Fruit fly (Drosophila melanogaster) whole organism, embryonic: ENCODE measurements around the gene CG10730.
A peak's percentile ranks its signal among the peaks of the same experiment; 100 is the strongest.

Experiments
- Ada2b ChIP-seq: fragments of 200-800 bp; sonication (Bioruptor generic); IDR thresholded peaks from 2 replicates; pipeline ENCODE4 v1.3.6; 2022; ENCODE audit warnings: missing biosample characterization, missing genetic modification characterization
- B-H2 ChIP-seq: fragments of 200-800 bp; sonication (Bioruptor generic); optimal IDR thresholded peaks from 2 replicates; lab custom pipeline; 2018; ENCODE audit warnings: missing biosample characterization, mild to moderate bottlenecking, missing genetic modification characterization
- CG10321 ChIP-seq: fragments of 200-800 bp; sonication (Bioruptor generic); IDR thresholded peaks from 2 replicates; pipeline ENCODE4 v1.3.6; 2022; ENCODE audit warnings: missing biosample characterization, missing genetic modification characterization
- CG10462 ChIP-seq: fragments of 200-800 bp; sonication (Bioruptor generic); optimal IDR thresholded peaks from 2 replicates; lab custom pipeline; 2016; ENCODE audit warnings: missing biosample characterization, missing genetic modification characterization
- CG12391 ChIP-seq: fragments of 200-800 bp; sonication (Bioruptor generic); optimal IDR thresholded peaks from 3 replicates; lab custom pipeline; 2018; ENCODE audit warnings: missing biosample characterization, mild to moderate bottlenecking, missing genetic modification characterization, moderate library complexity
- CG12769 ChIP-seq: fragments of 200-800 bp; sonication (Bioruptor generic); optimal IDR thresholded peaks from 2 replicates; lab custom pipeline; 2019; ENCODE audit warnings: missing biosample characterization, mild to moderate bottlenecking, missing genetic modification characterization, moderate library complexity
- CG14965 ChIP-seq: fragments of 200-800 bp; sonication (Bioruptor generic); optimal IDR thresholded peaks from 2 replicates; lab custom pipeline; 2016; ENCODE audit warnings: missing biosample characterization, missing genetic modification characterization, borderline replicate concordance
- CG15011 ChIP-seq: fragments of 200-800 bp; sonication (Bioruptor generic); optimal IDR thresholded peaks from 3 replicates; lab custom pipeline; 2018; ENCODE audit warnings: missing biosample characterization, mild to moderate bottlenecking, missing genetic modification characterization
- CG15073 ChIP-seq: fragments of 200-800 bp; sonication (Bioruptor generic); optimal IDR thresholded peaks from 2 replicates; lab custom pipeline; 2016; ENCODE audit warnings: missing biosample characterization, missing genetic modification characterization
- CG16779 ChIP-seq: fragments of 200-800 bp; sonication (Bioruptor generic); IDR thresholded peaks from 2 replicates; pipeline ENCODE4 v1.3.6; 2022; ENCODE audit warnings: missing biosample characterization, missing genetic modification characterization
- CG17912 ChIP-seq: fragments of 200-800 bp; sonication (Bioruptor generic); optimal IDR thresholded peaks from 2 replicates; lab custom pipeline; 2018; ENCODE audit warnings: missing biosample characterization, mild to moderate bottlenecking, missing genetic modification characterization
- CG2712 ChIP-seq: fragments of 200-800 bp; optimal IDR thresholded peaks from 3 replicates; lab custom pipeline; 2019; ENCODE audit warnings: missing biosample characterization, mild to moderate bottlenecking, missing genetic modification characterization, moderate library complexity
- CG2889 ChIP-seq: fragments of 200-800 bp; sonication (Bioruptor generic); IDR thresholded peaks from 3 replicates; pipeline ENCODE4 v1.3.6; 2022; ENCODE audit warnings: missing biosample characterization, missing genetic modification characterization
- CG30020 ChIP-seq: fragments of 200-800 bp; optimal IDR thresholded peaks from 2 replicates; lab custom pipeline; 2019; ENCODE audit warnings: missing biosample characterization, mild to moderate bottlenecking, missing genetic modification characterization, moderate library complexity
- CG4360 ChIP-seq: fragments of 200-800 bp; sonication (Bioruptor generic); IDR thresholded peaks from 2 replicates; pipeline ENCODE4 v1.3.6; 2022; ENCODE audit warnings: missing biosample characterization, missing genetic modification characterization
- CG7357 ChIP-seq: fragments of 200-800 bp; sonication (Bioruptor generic); IDR thresholded peaks from 3 replicates; pipeline ENCODE4 v1.3.6; 2022; ENCODE audit warnings: missing biosample characterization, missing genetic modification characterization
- CG8478 ChIP-seq: fragments of >200 bp; optimal IDR thresholded peaks from 2 replicates; lab custom pipeline; 2018
- CG8765 ChIP-seq: fragments of 200-800 bp; sonication (Bioruptor generic); IDR thresholded peaks from 2 replicates; pipeline ENCODE4 v1.3.6; 2022; ENCODE audit warnings: missing biosample characterization, missing genetic modification characterization
- CG8924 ChIP-seq: fragments of 200-800 bp; optimal IDR thresholded peaks from 3 replicates; lab custom pipeline; 2019; ENCODE audit warnings: missing biosample characterization, mild to moderate bottlenecking, missing genetic modification characterization, moderate library complexity
- CG9932 ChIP-seq: fragments of 200-800 bp; sonication (Bioruptor generic); IDR thresholded peaks from 2 replicates; pipeline ENCODE4 v1.3.6; 2022; ENCODE audit warnings: missing biosample characterization, missing genetic modification characterization
- Ets97D ChIP-seq: fragments of 200-800 bp; sonication (Bioruptor generic); optimal IDR thresholded peaks from 3 replicates; lab custom pipeline; 2016; ENCODE audit warnings: missing biosample characterization, missing genetic modification characterization
- Fer3 ChIP-seq: fragments of 200-800 bp; sonication (Bioruptor generic); optimal IDR thresholded peaks from 2 replicates; lab custom pipeline; 2018; ENCODE audit warnings: missing biosample characterization, mild to moderate bottlenecking, missing genetic modification characterization, moderate library complexity
- HmgD ChIP-seq: fragments of 200-800 bp; sonication (Bioruptor generic); optimal IDR thresholded peaks from 3 replicates; lab custom pipeline; 2016; ENCODE audit warnings: missing biosample characterization, missing genetic modification characterization
- Hmr ChIP-seq: fragments of 200-800 bp; sonication (Bioruptor generic); optimal IDR thresholded peaks from 3 replicates; lab custom pipeline; 2017; ENCODE audit warnings: mild to moderate bottlenecking, missing biosample characterization, missing genetic modification reagents, missing genetic modification characterization
- Hr51 ChIP-seq, 2 experiments: fragments of 200-800 bp; sonication (Bioruptor generic); optimal IDR thresholded peaks; 2 replicates in 1 of 2; 3 replicates in 1 of 2; lab custom pipeline; 2016 to 2018; ENCODE audit warnings: missing biosample characterization in 2 of 2, missing genetic modification characterization in 2 of 2, mild to moderate bottlenecking in 1 of 2, moderate library complexity in 1 of 2
- Lim3 ChIP-seq: fragments of 200-800 bp; sonication (Bioruptor generic); IDR thresholded peaks from 2 replicates; pipeline ENCODE4 v1.3.6; 2022; ENCODE audit warnings: missing biosample characterization, missing genetic modification characterization
- MBD-R2 ChIP-seq: fragments of 200-800 bp; sonication (Bioruptor generic); IDR thresholded peaks from 2 replicates; pipeline ENCODE4 v1.3.6; 2022; ENCODE audit warnings: missing biosample characterization, missing genetic modification characterization
- Neu2 ChIP-seq: fragments of 200-800 bp; sonication (Bioruptor generic); optimal IDR thresholded peaks from 3 replicates; lab custom pipeline; 2016; ENCODE audit warnings: missing biosample characterization, missing genetic modification characterization, borderline replicate concordance
- Oaz ChIP-seq: fragments of 200-800 bp; sonication (Bioruptor generic); IDR thresholded peaks from 2 replicates; pipeline ENCODE4 v1.3.6; 2022; ENCODE audit warnings: missing biosample characterization, missing genetic modification characterization
- Pdp1 ChIP-seq, 2 experiments: fragments of 200-800 bp; sonication (Bioruptor generic); optimal IDR thresholded peaks; 3 replicates each; lab custom pipeline; 2016; ENCODE audit warnings: missing biosample characterization in 2 of 2, missing genetic modification characterization in 2 of 2, mild to moderate bottlenecking in 1 of 2, moderate library complexity in 1 of 2
- TFAM ChIP-seq: fragments of 200-800 bp; sonication (Bioruptor generic); optimal IDR thresholded peaks from 2 replicates; lab custom pipeline; 2017; ENCODE audit warnings: missing biosample characterization, missing genetic modification characterization, inconsistent platforms
- amos ChIP-seq: fragments of 200-800 bp; sonication (Bioruptor generic); IDR thresholded peaks from 2 replicates; pipeline ENCODE4 v1.3.6; 2022; ENCODE audit warnings: missing biosample characterization, missing genetic modification characterization; ENCODE audit not compliant: partially characterized antibody
- ash1 ChIP-seq: fragments of 200-800 bp; sonication (Bioruptor generic); optimal IDR thresholded peaks from 2 replicates; lab custom pipeline; 2018; ENCODE audit warnings: missing biosample characterization, mild to moderate bottlenecking, missing genetic modification characterization
- cad ChIP-seq: fragments of >200 bp; optimal IDR thresholded peaks from 2 replicates; lab custom pipeline; 2017; ENCODE audit warnings: missing biosample characterization, missing genetic modification characterization
- chn ChIP-seq: fragments of 200-800 bp; sonication (Bioruptor generic); optimal IDR thresholded peaks from 2 replicates; lab custom pipeline; 2016; ENCODE audit warnings: missing biosample characterization, missing genetic modification characterization
- corto ChIP-seq: fragments of 200-800 bp; sonication (Bioruptor generic); optimal IDR thresholded peaks from 2 replicates; lab custom pipeline; 2016; ENCODE audit warnings: missing biosample characterization, mild to moderate bottlenecking, missing genetic modification characterization, moderate library complexity
- cwo ChIP-seq: fragments of 200-800 bp; sonication (Bioruptor generic); optimal IDR thresholded peaks from 3 replicates; lab custom pipeline; 2017; ENCODE audit warnings: missing biosample characterization, missing genetic modification characterization, mild to moderate bottlenecking, moderate library complexity, missing genetic modification reagents
- dimm ChIP-seq: fragments of 200-800 bp; sonication (Bioruptor generic); IDR thresholded peaks from 2 replicates; pipeline ENCODE4 v1.3.6; 2022; ENCODE audit warnings: missing biosample characterization, missing genetic modification characterization
- gro ChIP-seq: fragments of 200-800 bp; sonication (Bioruptor generic); optimal IDR thresholded peaks from 2 replicates; lab custom pipeline; 2016; ENCODE audit warnings: missing biosample characterization, missing genetic modification characterization
- gsb ChIP-seq: fragments of 200-800 bp; sonication (Bioruptor generic); IDR thresholded peaks from 2 replicates; pipeline ENCODE4 v1.3.6; 2022; ENCODE audit warnings: missing biosample characterization, missing genetic modification characterization
- gt ChIP-seq: fragments of 200-800 bp; sonication (Bioruptor generic); IDR thresholded peaks from 2 replicates; pipeline ENCODE4 v1.3.6; 2022; ENCODE audit warnings: missing biosample characterization, missing genetic modification characterization
- hkb ChIP-seq, 2 experiments: fragments of 200-800 bp in 1 of 2; fragments of >200 bp in 1 of 2; sonication (Bioruptor generic) in 1 of 2; IDR thresholded peaks in 1 of 2; optimal IDR thresholded peaks in 1 of 2; 2 replicates each; pipeline versions ENCODE4 v1.3.6 to Lab custom; 2017 to 2022; ENCODE audit warnings: missing biosample characterization in 1 of 2, missing genetic modification characterization in 1 of 2
- ind ChIP-seq: fragments of 200-800 bp; sonication (Bioruptor generic); optimal IDR thresholded peaks from 3 replicates; lab custom pipeline; 2016; ENCODE audit warnings: missing biosample characterization, missing genetic modification characterization
- lmd ChIP-seq: fragments of 200-800 bp; sonication (Bioruptor generic); IDR thresholded peaks from 2 replicates; pipeline ENCODE4 v1.3.6; 2022; ENCODE audit warnings: missing biosample characterization, missing genetic modification characterization
- ranshi ChIP-seq: fragments of 200-800 bp; sonication (Bioruptor generic); IDR thresholded peaks from 2 replicates; pipeline ENCODE4 v1.3.6; 2022; ENCODE audit warnings: missing biosample characterization, missing genetic modification characterization
- row ChIP-seq: fragments of 200-800 bp; sonication (Bioruptor generic); IDR thresholded peaks from 3 replicates; pipeline ENCODE4 v1.3.6; 2022; ENCODE audit warnings: missing biosample characterization, missing genetic modification characterization
- sna ChIP-seq: fragments of 200-800 bp; sonication (Bioruptor generic); IDR thresholded peaks from 2 replicates; pipeline ENCODE4 v1.3.6; 2022; ENCODE audit warnings: missing biosample characterization, missing genetic modification characterization; ENCODE audit not compliant: partially characterized antibody
- so ChIP-seq: fragments of 200-800 bp; sonication (Bioruptor generic); IDR thresholded peaks from 3 replicates; pipeline ENCODE4 v1.3.6; 2022; ENCODE audit warnings: missing biosample characterization, missing genetic modification characterization
- stwl ChIP-seq: fragments of 200-800 bp; sonication (Bioruptor generic); optimal IDR thresholded peaks from 3 replicates; lab custom pipeline; 2018; ENCODE audit warnings: missing biosample characterization, mild to moderate bottlenecking, missing genetic modification characterization, moderate library complexity
- zfh1 ChIP-seq: fragments of 200-800 bp; sonication (Bioruptor generic); IDR thresholded peaks from 3 replicates; pipeline ENCODE4 v1.3.6; 2022; ENCODE audit warnings: missing biosample characterization, missing genetic modification characterization

CG10730 gene

DNA sequence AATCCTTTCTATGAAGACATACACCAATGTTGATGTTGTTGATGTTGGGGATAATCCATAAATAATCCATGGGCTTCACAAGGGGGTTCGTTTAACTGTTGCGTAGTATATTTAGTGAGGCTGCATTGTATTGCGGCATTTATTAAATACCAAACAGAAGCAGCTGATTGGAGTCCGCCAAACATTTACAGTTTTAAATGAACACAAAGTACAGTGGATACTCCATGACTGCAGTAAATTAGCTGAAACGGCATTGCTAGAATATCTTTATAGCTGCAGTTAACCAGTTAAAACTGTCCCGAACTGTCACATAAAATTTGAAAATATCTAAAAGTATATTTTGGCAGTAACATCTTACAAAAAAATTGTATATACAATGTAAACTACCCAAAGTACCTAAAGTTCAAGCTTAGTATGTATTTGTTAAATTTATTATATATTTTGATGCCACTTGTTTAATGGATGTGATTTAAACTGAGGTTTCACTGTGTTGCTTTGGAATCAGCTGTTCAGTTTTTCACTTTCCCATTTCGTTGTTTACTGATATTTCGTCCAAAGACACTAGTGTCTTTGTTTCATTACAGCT lies 19.2 kb upstream of the CG10730 start, which contains the start of the genes CG10747 and Pyroxd1:
TSS of gene CG10747 (minus strand) at position 255 of the 586 bp plus-strand sequence.
TSS of gene Pyroxd1 (plus strand) at position 342 of the 586 bp plus-strand sequence.
- TF ChIP-seq CG2712 (tag; lab: Kevin White, UChicago) = peak; percentile 97
- TF ChIP-seq CG15011 = peak; percentile 93
- no peak for TF ChIP-seq hkb (optimal IDR thresholded peaks at IDR 0.05; lab: Kevin White, UChicago)
- peak; percentile 96 for TF ChIP-seq hkb (GFP tag; IDR thresholded peaks at IDR 0.05; lab: Robert Waterston, UW)
- TF ChIP-seq amos (GFP tag; lab: Robert Waterston, UW) = no peak; the same call in 1 of the 2 replicates
- peak; percentile 98 for TF ChIP-seq CG8924
- TF ChIP-seq Hmr (GFP tag; lab: Kevin White, UChicago) = peak; percentile 97
- peak; percentile 94 for TF ChIP-seq CG8765 (GFP tag; lab: Robert Waterston, UW)
- peak; percentile 62 for TF ChIP-seq CG14965 (GFP tag; lab: Kevin White, UChicago)
- TF ChIP-seq MBD-R2 (GFP tag; lab: Robert Waterston, UW) = peak; percentile 85
- TF ChIP-seq corto (GFP tag; lab: Kevin White, UChicago) = peak; percentile 89
- peak; percentile 86 for TF ChIP-seq CG15073 (GFP tag; lab: Kevin White, UChicago)
- TF ChIP-seq ind (GFP tag; lab: Kevin White, UChicago) = peak; percentile 97
- TF ChIP-seq so (GFP tag; lab: Robert Waterston, UW) = peak; percentile 96
- peak; percentile 98 for TF ChIP-seq lmd
- peak; percentile 94 for TF ChIP-seq Ada2b (GFP tag; lab: Robert Waterston, UW)
- peak; percentile 66 for TF ChIP-seq Neu2 (GFP tag; lab: Kevin White, UChicago)
- peak; percentile 92 for TF ChIP-seq gsb
- TF ChIP-seq TFAM (GFP tag; lab: Kevin White, UChicago) = peak; percentile 56
- TF ChIP-seq Lim3 (GFP tag; lab: Robert Waterston, UW) = peak; percentile 85
- TF ChIP-seq B-H2 (GFP tag; lab: Kevin White, UChicago) = peak; percentile 98
- peak; percentile 96 for TF ChIP-seq CG10462 (GFP tag; lab: Kevin White, UChicago)
- peak; percentile 96 for TF ChIP-seq Fer3 (tag; lab: Kevin White, UChicago)
- TF ChIP-seq Ets97D (GFP tag; lab: Kevin White, UChicago) = peak; percentile 87
- TF ChIP-seq CG4360 (GFP tag; lab: Robert Waterston, UW) = peak; percentile 35; the same call in 1 of the 2 replicates
- peak; percentile 88 for TF ChIP-seq CG7357
- peak; percentile 93 to 96 for TF ChIP-seq Pdp1 (GFP tag; optimal IDR thresholded peaks at IDR 0.05; lab: Kevin White, UChicago)
- peak; percentile 99 for TF ChIP-seq row (GFP tag; lab: Robert Waterston, UW)
- no peak for TF ChIP-seq cad (GFP tag; lab: Kevin White, UChicago)
- peak; percentile 94 for TF ChIP-seq zfh1
- peak; percentile 93 for TF ChIP-seq CG17912 (GFP tag; lab: Kevin White, UChicago)
- peak; percentile 91 for TF ChIP-seq cwo (GFP tag; lab: Kevin White, UChicago)
- TF ChIP-seq CG8478 (lab: Kevin White, UChicago) = no peak
- peak; percentile 97 for TF ChIP-seq CG12769 (tag; lab: Kevin White, UChicago)
- TF ChIP-seq CG30020 (tag; lab: Kevin White, UChicago) = peak; percentile 85
- peak; percentile 89 for TF ChIP-seq HmgD (GFP tag; lab: Kevin White, UChicago)
- peak; percentile 70 for TF ChIP-seq ash1 (GFP tag; lab: Kevin White, UChicago)
- peak; percentile 45 for TF ChIP-seq stwl (tag; lab: Kevin White, UChicago)
- TF ChIP-seq CG16779 (GFP tag; lab: Robert Waterston, UW) = peak; percentile 67; the same call in 1 of the 2 replicates
- TF ChIP-seq Oaz (GFP tag; lab: Robert Waterston, UW) = peak; percentile 89
- peak; percentile 98 for TF ChIP-seq CG12391 (tag; lab: Kevin White, UChicago)
- TF ChIP-seq ranshi (GFP tag; lab: Robert Waterston, UW) = peak; percentile 94
- TF ChIP-seq CG9932 (GFP tag; lab: Robert Waterston, UW) = peak; percentile 97
- peak; percentile 96 for TF ChIP-seq chn (GFP tag; lab: Kevin White, UChicago)
- peak; percentile 81 for TF ChIP-seq gt (GFP tag; lab: Robert Waterston, UW)
- peak; percentile 95 for TF ChIP-seq gro
- TF ChIP-seq CG10321 (GFP tag; lab: Robert Waterston, UW) = peak; percentile 78
- TF ChIP-seq CG2889 (GFP tag; lab: Robert Waterston, UW) = peak; percentile 92
- no peak for TF ChIP-seq sna (GFP tag; lab: Robert Waterston, UW)
- 0 out of 2 replicates have a peak, but pooled peaks have one; percentile 53 for TF ChIP-seq dimm (GFP tag; lab: Robert Waterston, UW)
- TF ChIP-seq Hr51 (GFP tag; optimal IDR thresholded peaks at IDR 0.05; lab: Kevin White, UChicago) = peak; percentile 94 to 97
